Fruit fly (Drosophila melanogaster) whole organism, embryonic: ENCODE measurements around the gene Cul2.

ENCODE experiments used
- Adf1 ChIP-seq: fragments of 200-800 bp; sonication (Bioruptor generic); IDR thresholded peaks from 2 replicates; pipeline ENCODE4 v1.3.6; 2022; ENCODE audit warnings: missing biosample characterization, missing genetic modification characterization
- Aef1 ChIP-seq: fragments of 200-800 bp; sonication (Bioruptor generic); IDR thresholded peaks from 3 replicates; pipeline ENCODE4 v1.3.6; 2022; ENCODE audit warnings: missing biosample characterization, missing genetic modification characterization
- CG10147 ChIP-seq: fragments of 200-800 bp; sonication (Bioruptor generic); optimal IDR thresholded peaks from 2 replicates; lab custom pipeline; 2019; ENCODE audit warnings: missing biosample characterization, mild to moderate bottlenecking, missing genetic modification characterization, moderate library complexity
- CG10959 ChIP-seq: fragments of 200-800 bp; sonication (Bioruptor generic); IDR thresholded peaks from 2 replicates; pipeline ENCODE4 v1.3.6; 2022; ENCODE audit warnings: missing biosample characterization, missing genetic modification characterization
- CG11085 ChIP-seq: fragments of 200-800 bp; sonication (Bioruptor generic); IDR thresholded peaks from 2 replicates; pipeline ENCODE4 v1.3.6; 2022; ENCODE audit warnings: missing biosample characterization, missing genetic modification characterization
- CG11695 ChIP-seq: fragments of 200-800 bp; sonication (Bioruptor generic); IDR thresholded peaks from 3 replicates; pipeline ENCODE4 v1.3.6; 2022; ENCODE audit warnings: missing biosample characterization, missing genetic modification characterization
- CG12236 ChIP-seq: fragments of 200-800 bp; sonication (Bioruptor generic); optimal IDR thresholded peaks from 2 replicates; lab custom pipeline; 2016; ENCODE audit warnings: missing biosample characterization, missing genetic modification characterization
- CG12744 ChIP-seq: fragments of 200-800 bp; sonication (Bioruptor generic); optimal IDR thresholded peaks from 2 replicates; lab custom pipeline; 2016; ENCODE audit warnings: missing biosample characterization, missing genetic modification characterization
- CG14441 ChIP-seq: fragments of 200-800 bp; sonication (Bioruptor generic); IDR thresholded peaks from 2 replicates; pipeline ENCODE4 v1.3.6; 2022; ENCODE audit warnings: missing biosample characterization, missing genetic modification characterization
- CG14667 ChIP-seq: fragments of 200-800 bp; sonication (Bioruptor generic); IDR thresholded peaks from 2 replicates; pipeline ENCODE4 v1.3.6; 2022; ENCODE audit warnings: missing biosample characterization, missing genetic modification characterization
- CG17568 ChIP-seq: fragments of 200-800 bp; sonication (Bioruptor generic); optimal IDR thresholded peaks from 2 replicates; lab custom pipeline; 2018; ENCODE audit warnings: missing biosample characterization, mild to moderate bottlenecking, missing genetic modification characterization, moderate library complexity
- CG17802 ChIP-seq: fragments of 200-800 bp; sonication (Bioruptor generic); optimal IDR thresholded peaks from 2 replicates; lab custom pipeline; 2018; ENCODE audit warnings: missing biosample characterization, mild to moderate bottlenecking, missing genetic modification characterization, moderate library complexity
- CG17912 ChIP-seq: fragments of 200-800 bp; sonication (Bioruptor generic); optimal IDR thresholded peaks from 2 replicates; lab custom pipeline; 2018; ENCODE audit warnings: missing biosample characterization, mild to moderate bottlenecking, missing genetic modification characterization
- CG18262 ChIP-seq: fragments of 200-800 bp; optimal IDR thresholded peaks from 3 replicates; lab custom pipeline; 2019; ENCODE audit warnings: missing biosample characterization, mild to moderate bottlenecking, missing genetic modification characterization, moderate library complexity
- CG18599 ChIP-seq: fragments of 200-800 bp; sonication (Bioruptor generic); optimal IDR thresholded peaks from 3 replicates; lab custom pipeline; 2017; ENCODE audit warnings: missing biosample characterization, missing genetic modification characterization, mild to moderate bottlenecking, moderate library complexity, missing genetic modification reagents
- CG3065 ChIP-seq: fragments of 200-800 bp; sonication (Bioruptor generic); optimal IDR thresholded peaks from 2 replicates; lab custom pipeline; 2016; ENCODE audit warnings: missing biosample characterization, missing genetic modification characterization
- CG32532 ChIP-seq: fragments of 200-800 bp; sonication (Bioruptor generic); IDR thresholded peaks from 2 replicates; pipeline ENCODE4 v1.3.6; 2022; ENCODE audit warnings: missing biosample characterization, missing genetic modification characterization
- CG34376 ChIP-seq: fragments of 200-800 bp; sonication (Bioruptor generic); optimal IDR thresholded peaks from 2 replicates; lab custom pipeline; 2018; ENCODE audit warnings: missing biosample characterization, mild to moderate bottlenecking, missing genetic modification characterization
- CG6765 ChIP-seq: fragments of 200-800 bp; sonication (Bioruptor generic); optimal IDR thresholded peaks from 3 replicates; lab custom pipeline; 2017; ENCODE audit warnings: missing biosample characterization, mild to moderate bottlenecking, missing genetic modification characterization
- CG9797 ChIP-seq: fragments of 200-800 bp; sonication (Bioruptor generic); optimal IDR thresholded peaks from 3 replicates; lab custom pipeline; 2018; ENCODE audit warnings: missing biosample characterization, mild to moderate bottlenecking, missing genetic modification characterization
- Camta ChIP-seq: fragments of 200-800 bp; sonication (Bioruptor generic); optimal IDR thresholded peaks from 2 replicates; lab custom pipeline; 2016; ENCODE audit warnings: missing biosample characterization, missing genetic modification characterization
- D19A ChIP-seq: fragments of 200-800 bp; optimal IDR thresholded peaks from 3 replicates; lab custom pipeline; 2019; ENCODE audit warnings: missing biosample characterization, mild to moderate bottlenecking, missing genetic modification characterization, moderate library complexity
- Dip2 ChIP-seq: fragments of 200-800 bp; sonication (Bioruptor generic); IDR thresholded peaks from 2 replicates; pipeline ENCODE4 v1.3.6; 2022; ENCODE audit warnings: missing biosample characterization, missing genetic modification characterization
- E2f2 ChIP-seq: fragments of 200-800 bp; sonication (Bioruptor generic); IDR thresholded peaks from 2 replicates; pipeline ENCODE4 v1.3.6; 2022; ENCODE audit warnings: missing biosample characterization, missing genetic modification characterization
- GATAe ChIP-seq: fragments of 200-800 bp; sonication (Bioruptor generic); conservative IDR thresholded peaks from 2 replicates; pipeline ENCODE4 v1.3.6; 2022; ENCODE audit warnings: missing biosample characterization, missing genetic modification characterization
- Gsc ChIP-seq: fragments of 200-800 bp; sonication (Bioruptor generic); IDR thresholded peaks from 2 replicates; pipeline ENCODE4 v1.3.6; 2022; ENCODE audit warnings: missing biosample characterization, missing genetic modification characterization
- Mes4 ChIP-seq: fragments of 200-800 bp; sonication (Bioruptor generic); optimal IDR thresholded peaks from 2 replicates; lab custom pipeline; 2016; ENCODE audit warnings: missing biosample characterization, missing genetic modification characterization
- Oaz ChIP-seq: fragments of 200-800 bp; sonication (Bioruptor generic); IDR thresholded peaks from 2 replicates; pipeline ENCODE4 v1.3.6; 2022; ENCODE audit warnings: missing biosample characterization, missing genetic modification characterization
- Ptx1 ChIP-seq: fragments of 200-800 bp; sonication (Bioruptor generic); IDR thresholded peaks from 2 replicates; pipeline ENCODE4 v1.3.6; 2022; ENCODE audit warnings: missing biosample characterization, missing genetic modification characterization
- Rx ChIP-seq: fragments of 200-800 bp; sonication (Bioruptor generic); IDR thresholded peaks from 2 replicates; pipeline ENCODE4 v1.3.6; 2022; ENCODE audit warnings: missing biosample characterization, missing genetic modification characterization
- YL-1 ChIP-seq: fragments of 200-800 bp; sonication (Bioruptor generic); optimal IDR thresholded peaks from 3 replicates; lab custom pipeline; 2017; ENCODE audit warnings: missing biosample characterization, mild to moderate bottlenecking, missing genetic modification characterization
- az2 ChIP-seq: fragments of 200-800 bp; sonication (Bioruptor generic); optimal IDR thresholded peaks from 3 replicates; lab custom pipeline; 2016; ENCODE audit warnings: missing biosample characterization, missing genetic modification characterization
- bsh ChIP-seq, 2 experiments: fragments of 200-800 bp; sonication (Bioruptor generic); optimal IDR thresholded peaks; 2 replicates each; lab custom pipeline; 2017 to 2018; ENCODE audit warnings: mild to moderate bottlenecking in 2 of 2, missing biosample characterization in 2 of 2, missing genetic modification characterization in 2 of 2, moderate library complexity in 1 of 2
- ci ChIP-seq: fragments of 200-800 bp; sonication (Bioruptor generic); IDR thresholded peaks from 3 replicates; pipeline ENCODE4 v1.3.6; 2022; ENCODE audit warnings: missing biosample characterization, missing genetic modification characterization
- ewg ChIP-seq: fragments of 200-800 bp; sonication (Bioruptor generic); optimal IDR thresholded peaks from 3 replicates; lab custom pipeline; 2017; ENCODE audit warnings: mild to moderate bottlenecking, missing biosample characterization, missing genetic modification reagents, missing genetic modification characterization
- exex ChIP-seq: fragments of 200-800 bp; sonication (Bioruptor generic); optimal IDR thresholded peaks from 4 replicates; lab custom pipeline; 2018; ENCODE audit warnings: missing biosample characterization, mild to moderate bottlenecking, missing genetic modification characterization, moderate library complexity
- fru ChIP-seq: fragments of >200 bp; optimal IDR thresholded peaks from 2 replicates; lab custom pipeline; 2017
- grau ChIP-seq: fragments of 200-800 bp; optimal IDR thresholded peaks from 3 replicates; lab custom pipeline; 2019; ENCODE audit warnings: missing biosample characterization, mild to moderate bottlenecking, missing genetic modification characterization, moderate library complexity
- hkb ChIP-seq, 2 experiments: fragments of 200-800 bp in 1 of 2; fragments of >200 bp in 1 of 2; sonication (Bioruptor generic) in 1 of 2; IDR thresholded peaks in 1 of 2; optimal IDR thresholded peaks in 1 of 2; 2 replicates each; pipeline versions ENCODE4 v1.3.6 to Lab custom; 2017 to 2022; ENCODE audit warnings: missing biosample characterization in 1 of 2, missing genetic modification characterization in 1 of 2
- hth ChIP-seq: fragments of >200 bp; optimal IDR thresholded peaks from 2 replicates; lab custom pipeline; 2017; ENCODE audit warnings: inconsistent platforms
- jumu ChIP-seq: fragments of 200-800 bp; sonication (Bioruptor generic); optimal IDR thresholded peaks from 3 replicates; lab custom pipeline; 2016; ENCODE audit warnings: missing biosample characterization, missing genetic modification characterization
- nom ChIP-seq: fragments of 200-800 bp; sonication (Bioruptor generic); optimal IDR thresholded peaks from 2 replicates; lab custom pipeline; 2017; ENCODE audit warnings: missing biosample characterization, missing genetic modification characterization, mild to moderate bottlenecking, moderate library complexity, missing genetic modification reagents
- p53 ChIP-seq: fragments of 200-800 bp; sonication (Bioruptor generic); optimal IDR thresholded peaks from 2 replicates; lab custom pipeline; 2016; ENCODE audit warnings: missing biosample characterization, missing genetic modification characterization
- run ChIP-seq: fragments of 200-800 bp; sonication (Bioruptor generic); optimal IDR thresholded peaks from 3 replicates; lab custom pipeline; 2018; ENCODE audit warnings: missing biosample characterization, mild to moderate bottlenecking, missing genetic modification characterization
- salm ChIP-seq: fragments of 200-800 bp; sonication (Bioruptor generic); optimal IDR thresholded peaks from 2 replicates; lab custom pipeline; 2018; ENCODE audit warnings: missing biosample characterization, mild to moderate bottlenecking, missing genetic modification characterization
- sim ChIP-seq: fragments of 200-800 bp; sonication (Bioruptor generic); IDR thresholded peaks from 2 replicates; pipeline ENCODE4 v1.3.6; 2022; ENCODE audit warnings: missing biosample characterization, missing genetic modification characterization
- sr ChIP-seq: fragments of 200-800 bp; sonication (Bioruptor generic); IDR thresholded peaks from 3 replicates; pipeline ENCODE4 v1.3.6; 2022; ENCODE audit warnings: missing biosample characterization, missing genetic modification characterization
- vvl ChIP-seq: fragments of 200-800 bp; sonication (Bioruptor generic); IDR thresholded peaks from 2 replicates; pipeline ENCODE4 v1.3.6; 2022; ENCODE audit warnings: missing biosample characterization, missing genetic modification characterization
- wdn ChIP-seq: fragments of 200-800 bp; sonication (Bioruptor generic); IDR thresholded peaks from 2 replicates; pipeline ENCODE4 v1.3.6; 2022; ENCODE audit warnings: missing biosample characterization, missing genetic modification characterization
- zf30C ChIP-seq: fragments of 200-800 bp; sonication (Bioruptor generic); optimal IDR thresholded peaks from 3 replicates; lab custom pipeline; 2018; ENCODE audit warnings: missing biosample characterization, mild to moderate bottlenecking, missing genetic modification characterization

The Cul2 gene

dm6 chr2L:21629814-21630562, 28.5 kb upstream of the Cul2 start, which contains the start of gene Df31:
Gene Df31, minus strand, starts transcription at chr2L:21629932.
- no peak for TF ChIP-seq CG6765 (GFP tag; lab: Kevin White, UChicago)
- TF ChIP-seq Mes4 (GFP tag; lab: Kevin White, UChicago): peak; percentile 15
- TF ChIP-seq CG18599: peak; percentile 69
- no peak for TF ChIP-seq CG12236 (GFP tag; lab: Kevin White, UChicago)
- TF ChIP-seq Ptx1 (GFP tag; lab: Robert Waterston, UW): no peak
- TF ChIP-seq CG32532 (GFP tag; lab: Robert Waterston, UW): peak; percentile 78
- TF ChIP-seq Oaz (GFP tag; lab: Robert Waterston, UW): no peak
- no peak for TF ChIP-seq hth
- no peak; the same call in 2 of the 3 replicates for TF ChIP-seq ci (GFP tag; lab: Robert Waterston, UW)
- TF ChIP-seq CG3065: peak; percentile 59
- TF ChIP-seq hkb (optimal IDR thresholded peaks at IDR 0.05; lab: Kevin White, UChicago): no peak
- peak; percentile 56 for TF ChIP-seq hkb (GFP tag; IDR thresholded peaks at IDR 0.05; lab: Robert Waterston, UW)
- TF ChIP-seq CG17568: no peak
- TF ChIP-seq bsh (GFP tag; optimal IDR thresholded peaks at IDR 0.05; lab: Kevin White, UChicago): peak in 1 of 2 experiments; percentile 46
- no peak for TF ChIP-seq fru
- no peak for TF ChIP-seq exex (tag; lab: Kevin White, UChicago)
- TF ChIP-seq Adf1 (GFP tag; lab: Robert Waterston, UW): peak; percentile 9; the same call in 1 of the 2 replicates
- TF ChIP-seq CG17802 (tag; lab: Kevin White, UChicago): no peak
- peak; percentile 35 for TF ChIP-seq CG18262 (tag; lab: Kevin White, UChicago)
- no peak for TF ChIP-seq GATAe (GFP tag; lab: Robert Waterston, UW)
- peak; percentile 57 for TF ChIP-seq E2f2 (GFP tag; lab: Robert Waterston, UW)
- no peak for TF ChIP-seq ewg
- TF ChIP-seq Gsc (GFP tag; lab: Robert Waterston, UW): no peak
- TF ChIP-seq wdn (GFP tag; lab: Robert Waterston, UW): no peak
- peak; percentile 9 for TF ChIP-seq jumu
- TF ChIP-seq CG14441 (GFP tag; lab: Robert Waterston, UW): no peak
- no peak for TF ChIP-seq Rx (GFP tag; lab: Robert Waterston, UW)
- peak; percentile 21 for TF ChIP-seq zf30C (GFP tag; lab: Kevin White, UChicago)
- no peak for TF ChIP-seq salm
- TF ChIP-seq sim (GFP tag; lab: Robert Waterston, UW): peak; percentile 21; the same call in 1 of the 2 replicates
- no peak for TF ChIP-seq YL-1
- TF ChIP-seq CG11695 (GFP tag; lab: Robert Waterston, UW): no peak
- no peak for TF ChIP-seq run (tag; lab: Kevin White, UChicago)
- TF ChIP-seq CG10147 (GFP tag; lab: Kevin White, UChicago): no peak
- TF ChIP-seq az2 (GFP tag; lab: Kevin White, UChicago): peak; percentile 57
- no peak for TF ChIP-seq CG14667 (GFP tag; lab: Robert Waterston, UW)
- TF ChIP-seq CG11085 (GFP tag; lab: Robert Waterston, UW): no peak
- peak; percentile 48 for TF ChIP-seq CG12744 (GFP tag; lab: Kevin White, UChicago)
- peak; percentile 19 for TF ChIP-seq D19A (tag; lab: Kevin White, UChicago)
- peak; percentile 21 for TF ChIP-seq CG9797 (GFP tag; lab: Kevin White, UChicago)
- peak; percentile 88 for TF ChIP-seq vvl (GFP tag; lab: Robert Waterston, UW)
- TF ChIP-seq Aef1 (GFP tag; lab: Robert Waterston, UW): no peak; the same call in 1 of the 3 replicates
- TF ChIP-seq p53 (GFP tag; lab: Kevin White, UChicago): no peak
- peak; percentile 53 for TF ChIP-seq grau
- TF ChIP-seq CG34376 (GFP tag; lab: Kevin White, UChicago): peak; percentile 52
- TF ChIP-seq sr (GFP tag; lab: Robert Waterston, UW): no peak; the same call in 2 of the 3 replicates
- peak; percentile 13 for TF ChIP-seq Camta (GFP tag; lab: Kevin White, UChicago)
- TF ChIP-seq CG10959 (GFP tag; lab: Robert Waterston, UW): no peak
- TF ChIP-seq nom: peak; percentile 68
- no peak for TF ChIP-seq Dip2 (GFP tag; lab: Robert Waterston, UW)
- peak; percentile 6 for TF ChIP-seq CG17912 (GFP tag; lab: Kevin White, UChicago)
